Worm (Caenorhabditis elegans) whole organism, young adult: Measurements from ENCODE around the gene hpo-15.
A peak's percentile ranks its signal among the peaks of the same experiment; 100 is the strongest.

Experiments
- B0336.3 ChIP-seq: fragments of 200-800 bp; sonication (Bioruptor generic); IDR thresholded peaks from 2 replicates; pipeline ENCODE4 v1.3.6; 2022; ENCODE audit warnings: missing genetic modification characterization, missing compliant biosample characterization
- C06A6.2 ChIP-seq: fragments of 200-800 bp; sonication (Bioruptor generic); conservative IDR thresholded peaks from 2 replicates; pipeline ENCODE4 v1.3.6; 2022; ENCODE audit warnings: missing genetic modification characterization, missing compliant biosample characterization
- D2030.7 ChIP-seq: fragments of 200-800 bp; sonication (Bioruptor generic); IDR thresholded peaks from 2 replicates; pipeline ENCODE4 v1.3.6; 2022; ENCODE audit warnings: missing genetic modification reagents, missing genetic modification characterization, missing compliant biosample characterization
- F37B4.10 ChIP-seq: fragments of 200-800 bp; sonication (Bioruptor generic); IDR thresholded peaks from 2 replicates; pipeline ENCODE4 v1.3.6; 2022; ENCODE audit warnings: missing genetic modification characterization, missing compliant biosample characterization
- F39B2.1 ChIP-seq: fragments of 200-800 bp; sonication (Bioruptor generic); IDR thresholded peaks from 2 replicates; pipeline ENCODE4 v1.3.6; 2022; ENCODE audit warnings: missing genetic modification reagents, missing genetic modification characterization, missing compliant biosample characterization
- F57A8.1 ChIP-seq: fragments of 200-800 bp; sonication (Bioruptor generic); optimal IDR thresholded peaks from 2 replicates; lab custom pipeline; 2018; ENCODE audit warnings: mild to moderate bottlenecking, missing genetic modification characterization, moderate library complexity, missing compliant biosample characterization
- F57C9.4 ChIP-seq: sonication (generic microtip); optimal IDR thresholded peaks from 2 replicates; lab custom pipeline; 2017; ENCODE audit warnings: mild to moderate bottlenecking, missing genetic modification characterization, missing compliant biosample characterization
- T07F8.4 ChIP-seq: sonication (generic microtip); optimal IDR thresholded peaks from 2 replicates; lab custom pipeline; 2016; ENCODE audit warnings: mild to moderate bottlenecking, missing genetic modification characterization, moderate library complexity, missing compliant biosample characterization
- Y53F4B.3 ChIP-seq: fragments of 200-800 bp; sonication (Bioruptor generic); IDR thresholded peaks from 2 replicates; pipeline ENCODE4 v1.3.6; 2022; ENCODE audit warnings: missing genetic modification reagents, missing genetic modification characterization, missing compliant biosample characterization
- Y56A3A.18 ChIP-seq: fragments of 200-800 bp; sonication (Bioruptor generic); IDR thresholded peaks from 2 replicates; pipeline ENCODE4 v1.3.6; 2022; ENCODE audit warnings: missing genetic modification reagents, missing genetic modification characterization, missing compliant biosample characterization
- ZK185.1 ChIP-seq: sonication (generic microtip); optimal IDR thresholded peaks from 2 replicates; lab custom pipeline; 2016; ENCODE audit warnings: mild to moderate bottlenecking, missing genetic modification characterization, missing compliant biosample characterization; ENCODE audit not compliant: poor library complexity, severe bottlenecking
- ama-1 ChIP-seq, 3 experiments: fragments of 150-350 bp in 1 of 3; sonication (generic microtip) in 2 of 3; optimal IDR thresholded peaks; 2 replicates each; lab custom pipeline; 2014 to 2018; ENCODE audit warnings: missing biosample characterization in 2 of 3, missing genetic modification characterization in 2 of 3, missing genetic modification reagents in 2 of 3
- aptf-2 ChIP-seq: fragments of 200-800 bp; sonication (Bioruptor generic); conservative IDR thresholded peaks from 2 replicates; pipeline ENCODE4 v1.3.6; 2022; ENCODE audit warnings: missing genetic modification reagents, missing genetic modification characterization, missing compliant biosample characterization
- athp-1 ChIP-seq: sonication (generic microtip); optimal IDR thresholded peaks from 2 replicates; lab custom pipeline; 2017; ENCODE audit warnings: mild to moderate bottlenecking, missing genetic modification characterization, missing compliant biosample characterization
- attf-3 ChIP-seq: fragments of 200-800 bp; sonication (Bioruptor generic); conservative IDR thresholded peaks from 2 replicates; pipeline ENCODE4 v1.3.6; 2022; ENCODE audit warnings: missing genetic modification reagents, missing genetic modification characterization, missing compliant biosample characterization
- bed-2 ChIP-seq: fragments of 200-800 bp; sonication (Bioruptor generic); IDR thresholded peaks from 2 replicates; pipeline ENCODE4 v1.3.6; 2022; ENCODE audit warnings: missing genetic modification reagents, missing genetic modification characterization, missing compliant biosample characterization
- cebp-2 ChIP-seq: fragments of 200-800 bp; sonication (Bioruptor generic); IDR thresholded peaks from 2 replicates; pipeline ENCODE4 v1.3.6; 2022; ENCODE audit warnings: missing genetic modification characterization, missing compliant biosample characterization
- ceh-27 ChIP-seq: fragments of 200-800 bp; sonication (Bioruptor generic); optimal IDR thresholded peaks from 2 replicates; lab custom pipeline; 2018; ENCODE audit warnings: mild to moderate bottlenecking, missing genetic modification characterization, moderate library complexity, missing compliant biosample characterization
- ceh-40 ChIP-seq: fragments of 200-800 bp; sonication (Bioruptor generic); IDR thresholded peaks from 2 replicates; pipeline ENCODE4 v1.3.6; 2022; ENCODE audit warnings: missing genetic modification characterization, missing compliant biosample characterization
- ceh-79 ChIP-seq: sonication (generic microtip); optimal IDR thresholded peaks from 2 replicates; lab custom pipeline; 2017; ENCODE audit warnings: mild to moderate bottlenecking, missing genetic modification characterization, missing compliant biosample characterization
- chd-7 ChIP-seq: sonication (generic microtip); optimal IDR thresholded peaks from 2 replicates; lab custom pipeline; 2016; ENCODE audit warnings: mild to moderate bottlenecking, missing genetic modification characterization, moderate library complexity, missing compliant biosample characterization
- dox-1 ChIP-seq: fragments of 200-800 bp; sonication (Bioruptor generic); IDR thresholded peaks from 2 replicates; pipeline ENCODE4 v1.3.6; 2022; ENCODE audit warnings: missing genetic modification reagents, missing genetic modification characterization, missing compliant biosample characterization
- efl-1 ChIP-seq: fragments of 150-350 bp; optimal IDR thresholded peaks from 2 replicates; lab custom pipeline; 2014; ENCODE audit warnings: missing biosample characterization, missing genetic modification reagents, missing genetic modification characterization
- egl-18 ChIP-seq: fragments of 200-800 bp; sonication (Bioruptor generic); IDR thresholded peaks from 2 replicates; pipeline ENCODE4 v1.3.6; 2022; ENCODE audit warnings: missing genetic modification reagents, missing genetic modification characterization, missing compliant biosample characterization
- egl-44 ChIP-seq: fragments of 200-800 bp; sonication (Bioruptor generic); IDR thresholded peaks from 2 replicates; pipeline ENCODE4 v1.3.6; 2022; ENCODE audit warnings: missing genetic modification reagents, missing genetic modification characterization, missing compliant biosample characterization
- egrh-3 ChIP-seq: fragments of 200-800 bp; sonication (Bioruptor generic); IDR thresholded peaks from 2 replicates; pipeline ENCODE4 v1.3.6; 2022; ENCODE audit warnings: missing genetic modification reagents, missing genetic modification characterization, missing compliant biosample characterization
- ekl-4 ChIP-seq: fragments of 200-800 bp; sonication (Bioruptor generic); IDR thresholded peaks from 2 replicates; pipeline ENCODE4 v1.3.6; 2022; ENCODE audit warnings: missing genetic modification reagents, missing genetic modification characterization, missing compliant biosample characterization
- lag-1 ChIP-seq: fragments of 200-800 bp; sonication (Bioruptor generic); IDR thresholded peaks from 2 replicates; pipeline ENCODE4 v1.3.6; 2022; ENCODE audit warnings: missing genetic modification reagents, missing genetic modification characterization, missing compliant biosample characterization
- lin-40 ChIP-seq: sonication (generic microtip); optimal IDR thresholded peaks from 2 replicates; lab custom pipeline; 2016; ENCODE audit warnings: missing genetic modification characterization, mild to moderate bottlenecking, missing compliant biosample characterization, missing genotype, missing genetic modification reagents
- lsl-1 ChIP-seq: fragments of 200-800 bp; sonication (Bioruptor generic); optimal IDR thresholded peaks from 2 replicates; lab custom pipeline; 2018; ENCODE audit warnings: mild to moderate bottlenecking, missing genetic modification characterization, moderate library complexity, missing compliant biosample characterization
- lsy-27 ChIP-seq: sonication (generic microtip); optimal IDR thresholded peaks from 2 replicates; lab custom pipeline; 2017; ENCODE audit warnings: missing genetic modification characterization, mild to moderate bottlenecking, missing compliant biosample characterization, antibody characterized with exemption, missing genotype, borderline replicate concordance; ENCODE audit not compliant: insufficient read depth
- madf-3 ChIP-seq: fragments of 200-800 bp; sonication (Bioruptor generic); IDR thresholded peaks from 2 replicates; pipeline ENCODE4 v1.3.6; 2022; ENCODE audit warnings: missing genetic modification reagents, missing genetic modification characterization, missing compliant biosample characterization
- madf-6 ChIP-seq: fragments of 200-800 bp; sonication (Bioruptor generic); IDR thresholded peaks from 2 replicates; pipeline ENCODE4 v1.3.6; 2022; ENCODE audit warnings: missing genetic modification reagents, missing genetic modification characterization, missing compliant biosample characterization
- madf-8 ChIP-seq: fragments of 200-800 bp; sonication (Bioruptor generic); conservative IDR thresholded peaks from 2 replicates; pipeline ENCODE4 v1.3.6; 2022; ENCODE audit warnings: missing genetic modification reagents, missing genetic modification characterization, missing compliant biosample characterization
- mes-4 ChIP-seq: sonication (generic microtip); optimal IDR thresholded peaks from 2 replicates; lab custom pipeline; 2016; ENCODE audit warnings: missing genotype, missing genetic modification characterization, missing compliant biosample characterization
- mxl-1 ChIP-seq: sonication (generic microtip); optimal IDR thresholded peaks from 2 replicates; lab custom pipeline; 2016; ENCODE audit warnings: missing genetic modification characterization, missing compliant biosample characterization
- nfya-1 ChIP-seq: sonication (generic microtip); optimal IDR thresholded peaks from 2 replicates; lab custom pipeline; 2017; ENCODE audit warnings: antibody characterized with exemption, missing compliant biosample characterization, missing genetic modification characterization, borderline replicate concordance; ENCODE audit not compliant: insufficient read depth
- nfyb-1 ChIP-seq: fragments of 200-800 bp; sonication (Bioruptor generic); IDR thresholded peaks from 2 replicates; pipeline ENCODE4 v1.3.6; 2022; ENCODE audit warnings: missing genetic modification reagents, missing genetic modification characterization, missing compliant biosample characterization
- nhr-80 ChIP-seq: sonication (generic microtip); optimal IDR thresholded peaks from 2 replicates; lab custom pipeline; 2016; ENCODE audit warnings: missing genetic modification characterization, missing compliant biosample characterization
- repo-1 ChIP-seq: sonication (generic microtip); optimal IDR thresholded peaks from 2 replicates; lab custom pipeline; 2017; ENCODE audit warnings: mild to moderate bottlenecking, missing genetic modification characterization, missing compliant biosample characterization
- snpc-4 ChIP-seq, 5 experiments: fragments of 150-350 bp in 1 of 5; sonication (generic microtip) in 4 of 5; optimal IDR thresholded peaks; 2 replicates each; lab custom pipeline; 2014 to 2018; ENCODE audit warnings: missing genetic modification characterization in 5 of 5, missing biosample characterization in 3 of 5, antibody characterized with exemption in 2 of 5, mild to moderate bottlenecking in 2 of 5, missing compliant biosample characterization in 2 of 5, missing genotype in 2 of 5, moderate library complexity in 2 of 5, missing genetic modification reagents in 1 of 5
- somi-1 ChIP-seq: fragments of 200-800 bp; sonication (Bioruptor generic); optimal IDR thresholded peaks from 2 replicates; lab custom pipeline; 2018; ENCODE audit warnings: mild to moderate bottlenecking, missing genetic modification characterization, missing compliant biosample characterization
- sptf-2 ChIP-seq: fragments of 200-800 bp; sonication (Bioruptor generic); optimal IDR thresholded peaks from 2 replicates; lab custom pipeline; 2018; ENCODE audit warnings: mild to moderate bottlenecking, missing genetic modification characterization, missing compliant biosample characterization
- tbp1 ChIP-seq: fragments of 200-800 bp; sonication (Bioruptor generic); optimal IDR thresholded peaks from 2 replicates; lab custom pipeline; 2018; ENCODE audit warnings: mild to moderate bottlenecking, missing genetic modification characterization, missing compliant biosample characterization
- tlf-1 ChIP-seq: fragments of 200-800 bp; sonication (Bioruptor generic); optimal IDR thresholded peaks from 2 replicates; lab custom pipeline; 2018; ENCODE audit warnings: mild to moderate bottlenecking, missing genetic modification characterization, missing compliant biosample characterization
- zfh-2 ChIP-seq: fragments of 200-800 bp; sonication (Bioruptor generic); conservative IDR thresholded peaks from 2 replicates; pipeline ENCODE4 v1.3.6; 2022; ENCODE audit warnings: missing genetic modification reagents, missing genetic modification characterization, missing compliant biosample characterization
- zim-3 ChIP-seq: sonication (generic microtip); optimal IDR thresholded peaks from 2 replicates; lab custom pipeline; 2017; ENCODE audit warnings: mild to moderate bottlenecking, missing genetic modification characterization, moderate library complexity, missing compliant biosample characterization

Gene hpo-15

DNA sequence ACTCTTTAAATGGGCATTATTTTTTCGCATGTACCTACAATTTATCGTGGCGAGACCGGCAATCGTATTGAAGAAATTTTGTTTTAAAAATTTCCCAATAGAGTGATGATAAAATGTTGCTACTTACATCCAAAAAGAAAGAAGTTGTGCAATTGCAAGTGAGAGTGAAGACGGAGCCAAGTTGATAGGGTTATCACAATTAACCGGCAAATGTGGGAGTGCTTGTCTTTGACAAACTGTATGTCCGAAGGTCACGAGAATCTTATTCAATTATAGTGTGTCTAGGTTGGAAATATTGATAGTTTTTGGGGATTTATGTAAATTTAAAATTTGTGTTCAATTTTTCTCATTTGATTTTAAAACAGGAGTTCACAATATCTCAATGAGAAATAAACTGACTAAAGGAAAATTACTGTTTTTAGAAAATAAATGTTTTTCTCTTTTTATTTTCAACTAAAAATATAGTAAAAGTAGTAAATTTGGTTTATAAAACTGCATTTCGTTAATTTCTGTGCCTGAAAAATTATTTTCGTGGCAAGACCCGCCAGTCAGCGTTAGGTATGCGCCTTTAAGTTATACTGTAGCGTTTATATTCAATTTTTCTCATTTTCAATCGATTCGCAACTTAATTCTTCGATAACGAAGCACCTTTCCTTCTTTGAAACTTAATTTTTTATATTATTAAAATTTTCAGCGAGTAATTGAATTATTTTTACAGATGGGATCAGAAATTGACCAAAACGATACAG, at the start of gene hpo-15, which contains the start of gene mms-19:
TSS of gene hpo-15 (minus strand) at position 201 of the 749 bp plus-strand sequence.
TSS of gene mms-19 (plus strand) at position 719 of the 749 bp plus-strand sequence.
- TF ChIP-seq nhr-80: peak; percentile 57
- no peak for TF ChIP-seq tbp1
- no peak for TF ChIP-seq nfyb-1 (GFP tag; lab: Robert Waterston, UW)
- TF ChIP-seq lsl-1 (GFP tag; lab: Kevin White, UChicago): peak; percentile 75
- no peak for TF ChIP-seq tlf-1
- no peak for TF ChIP-seq Y53F4B.3 (GFP tag; lab: Robert Waterston, UW)
- TF ChIP-seq F57A8.1 (GFP tag; lab: Kevin White, UChicago): no peak
- no peak for TF ChIP-seq lag-1 (GFP tag; lab: Robert Waterston, UW)
- no peak for TF ChIP-seq F37B4.10 (GFP tag; lab: Robert Waterston, UW)
- no peak for TF ChIP-seq snpc-4 (GFP tag; optimal IDR thresholded peaks at IDR 0.05; lab: Kevin White, UChicago)
- TF ChIP-seq snpc-4 (tag; optimal IDR thresholded peaks at IDR 0.05; lab: Kevin White, UChicago): no peak
- TF ChIP-seq madf-6: peak; percentile 85
- TF ChIP-seq F39B2.1 (GFP tag; lab: Robert Waterston, UW): no peak
- TF ChIP-seq repo-1: no peak
- no peak for TF ChIP-seq bed-2 (GFP tag; lab: Robert Waterston, UW)
- no peak for TF ChIP-seq F57C9.4
- no peak for TF ChIP-seq Y56A3A.18
- TF ChIP-seq cebp-2: no peak
- no peak for TF ChIP-seq B0336.3
- TF ChIP-seq egl-44: no peak
- TF ChIP-seq zim-3 (tag; lab: Kevin White, UChicago): no peak
- TF ChIP-seq attf-3 (GFP tag; lab: Robert Waterston, UW): no peak
- no peak for TF ChIP-seq mes-4
- TF ChIP-seq athp-1 (tag; lab: Kevin White, UChicago): no peak
- TF ChIP-seq ekl-4 (GFP tag; lab: Robert Waterston, UW): no peak
- TF ChIP-seq madf-3: no peak
- TF ChIP-seq ceh-40 (GFP tag; lab: Robert Waterston, UW): no peak
- TF ChIP-seq C06A6.2 (GFP tag; lab: Robert Waterston, UW): no peak
- TF ChIP-seq ZK185.1 (tag; lab: Kevin White, UChicago): no peak
- TF ChIP-seq egrh-3 (GFP tag; lab: Robert Waterston, UW): no peak
- TF ChIP-seq nfya-1: no peak
- TF ChIP-seq mxl-1 (tag; lab: Kevin White, UChicago): no peak
- no peak for TF ChIP-seq somi-1
- TF ChIP-seq ama-1 (optimal IDR thresholded peaks at IDR 0.05; lab: Kevin White, UChicago): no peak
- TF ChIP-seq ama-1 (GFP tag; optimal IDR thresholded peaks at IDR 0.05; lab: Kevin White, UChicago): no peak
- no peak for TF ChIP-seq sptf-2 (GFP tag; lab: Kevin White, UChicago)
- peak; percentile 52 for TF ChIP-seq madf-8 (GFP tag; lab: Robert Waterston, UW)
- no peak for TF ChIP-seq chd-7 (tag; lab: Kevin White, UChicago)
- TF ChIP-seq zfh-2 (GFP tag; lab: Robert Waterston, UW): no peak
- no peak for TF ChIP-seq egl-18
- TF ChIP-seq D2030.7 (GFP tag; lab: Robert Waterston, UW): no peak
- no peak for TF ChIP-seq lin-40 (tag; lab: Kevin White, UChicago)
- TF ChIP-seq efl-1: no peak
- TF ChIP-seq aptf-2 (GFP tag; lab: Robert Waterston, UW): no peak
- TF ChIP-seq lsy-27 (tag; lab: Kevin White, UChicago): no peak
- no peak for TF ChIP-seq ceh-27 (GFP tag; lab: Kevin White, UChicago)
- TF ChIP-seq T07F8.4: no peak
- TF ChIP-seq ceh-79 (tag; lab: Kevin White, UChicago): no peak
- no peak for TF ChIP-seq dox-1
